Worm (Caenorhabditis elegans) whole organism, L4/young adult: ENCODE data around the gene C01G10.5.

ENCODE experiments used
- W03F9.2 ChIP-seq: fragments of 150-350 bp; optimal IDR thresholded peaks from 2 replicates; lab custom pipeline; 2014; ENCODE audit warnings: missing biosample characterization, missing genetic modification characterization
- dao-5 ChIP-seq: sonication (generic microtip); optimal IDR thresholded peaks from 2 replicates; lab custom pipeline; 2016; ENCODE audit warnings: missing genotype, missing genetic modification characterization, moderate library complexity, missing compliant biosample characterization
- him-1 ChIP-seq: sonication (generic microtip); optimal IDR thresholded peaks from 2 replicates; lab custom pipeline; 2016; ENCODE audit warnings: missing genotype, missing genetic modification reagents, missing genetic modification characterization, missing compliant biosample characterization

Gene C01G10.5

DNA sequence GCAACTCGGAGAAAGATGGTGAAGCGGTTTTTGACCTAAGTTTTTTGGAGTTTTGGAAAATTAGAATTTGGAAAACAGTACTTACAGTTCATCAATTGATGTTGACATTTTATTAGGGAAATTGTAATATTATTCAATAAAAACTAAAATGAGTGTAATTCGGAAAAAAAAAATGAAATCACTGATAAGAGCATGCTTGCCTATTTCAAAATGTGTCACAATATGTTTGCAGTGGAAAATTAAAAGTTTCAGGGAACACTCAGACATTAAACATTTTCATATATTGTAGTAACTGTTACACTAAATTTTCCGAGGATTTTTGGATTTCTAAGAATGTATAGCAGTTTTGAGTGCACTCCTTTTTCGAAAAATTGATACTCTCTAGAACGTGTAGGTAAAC lies 37.0 kb downstream of the C01G10.5 start, which contains the start of the genes fbxa-82 and C25D7.5:
TSS of gene fbxa-82 (minus strand) at position 163 of the 400 bp plus-strand sequence.
TSS of gene C25D7.5 (plus strand) at position 283 of the 400 bp plus-strand sequence.
- TF ChIP-seq dao-5 (tag; lab: Kevin White, UChicago): no peak
- no peak for TF ChIP-seq W03F9.2 (tag; lab: Kevin White, UChicago)
- no peak for TF ChIP-seq him-1 (tag; lab: Kevin White, UChicago)

DNA sequence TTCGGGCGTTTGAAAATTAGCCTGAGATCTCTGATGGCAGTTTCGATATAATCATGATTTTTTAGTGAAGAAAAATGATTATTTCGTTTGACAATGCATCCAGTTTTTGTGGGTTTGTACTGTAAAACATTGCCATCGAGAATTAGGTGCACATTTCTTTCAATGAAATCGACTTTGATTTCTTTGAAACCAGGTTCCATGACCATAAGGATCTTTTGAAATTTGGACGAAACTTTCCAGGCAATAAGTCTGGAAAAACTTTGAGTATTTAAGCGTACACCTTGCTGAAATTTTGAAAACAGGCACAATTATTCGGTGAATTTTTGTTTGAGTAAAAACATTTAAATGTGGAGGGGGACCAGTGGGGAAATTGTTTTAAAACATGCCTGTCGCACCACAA lies 37.6 kb downstream of the C01G10.5 start:
- TF ChIP-seq dao-5 (tag; lab: Kevin White, UChicago): no peak
- TF ChIP-seq him-1 (tag; lab: Kevin White, UChicago): no peak
- TF ChIP-seq W03F9.2 (tag; lab: Kevin White, UChicago): no peak

DNA sequence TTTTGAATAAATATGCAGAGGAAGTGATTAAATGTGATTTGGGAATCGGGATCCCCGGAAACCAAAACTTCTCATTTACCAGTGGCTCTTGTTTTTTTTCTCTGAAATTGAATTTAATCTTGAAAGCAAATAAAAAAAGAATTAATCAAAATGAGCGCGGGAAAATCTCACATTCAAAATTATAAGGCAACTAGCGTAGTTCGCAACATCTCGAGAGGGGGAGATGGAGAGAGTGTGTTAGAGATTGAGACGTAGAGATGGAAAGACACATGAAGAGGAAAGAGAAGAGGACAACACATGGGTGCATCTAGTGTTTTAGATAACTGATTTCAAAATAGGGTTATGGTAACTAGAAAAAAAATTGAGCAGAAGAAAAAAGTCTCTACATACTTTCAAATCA lies 41.2 kb downstream of the C01G10.5 start, which contains the start of gene sdc-3:
TSS of gene sdc-3 (minus strand) at position 101 of the 400 bp plus-strand sequence.
- TF ChIP-seq dao-5 (tag; lab: Kevin White, UChicago) (no peak), W03F9.2 (tag; lab: Kevin White, UChicago) (no peak), him-1 (tag; lab: Kevin White, UChicago) (no peak)
